Worm (Caenorhabditis elegans) whole organism, L1 larva: ENCODE data around the gene srh-78.

Experiments used
- C04F5.9 ChIP-seq: sonication (generic microtip); optimal IDR thresholded peaks from 2 replicates; lab custom pipeline; 2016; ENCODE audit warnings: missing genetic modification characterization, missing compliant biosample characterization
- aha-1 ChIP-seq: fragments of 150-350 bp; optimal IDR thresholded peaks from 2 replicates; lab custom pipeline; 2014; ENCODE audit warnings: missing biosample characterization, missing genetic modification characterization
- ama-1 ChIP-seq: fragments of 150-350 bp; optimal IDR thresholded peaks from 2 replicates; lab custom pipeline; 2014
- sup-37 ChIP-seq: fragments of 200-800 bp; sonication (Bioruptor generic); optimal IDR thresholded peaks from 2 replicates; lab custom pipeline; 2018; ENCODE audit warnings: mild to moderate bottlenecking, missing genetic modification characterization, missing compliant biosample characterization
- zag-1 ChIP-seq: fragments of 150-350 bp; optimal IDR thresholded peaks from 2 replicates; lab custom pipeline; 2014; ENCODE audit warnings: missing biosample characterization, missing genetic modification characterization
- ztf-4 ChIP-seq: fragments of 150-350 bp; optimal IDR thresholded peaks from 2 replicates; lab custom pipeline; 2014; ENCODE audit warnings: missing biosample characterization, missing genetic modification characterization

ce11 chrV:242518-242917, 25.6 kb downstream of the srh-78 start, which contains the start of gene R02C2.7:
- TF ChIP-seq ztf-4: no peak
- TF ChIP-seq aha-1 (tag; lab: Kevin White, UChicago): no peak
- no peak for TF ChIP-seq C04F5.9 (tag; lab: Kevin White, UChicago)
- no peak for TF ChIP-seq zag-1 (tag; lab: Kevin White, UChicago)
- TF ChIP-seq ama-1: no peak
- TF ChIP-seq sup-37 (GFP tag; lab: Kevin White, UChicago): no peak
